Worm (Caenorhabditis elegans) whole organism, late embryonic: Measurements from ENCODE around the gene F59A6.2.

ENCODE experiments used
- C08G9.2 ChIP-seq: sonication (generic microtip); optimal IDR thresholded peaks from 2 replicates; lab custom pipeline; 2016; ENCODE audit warnings: mild to moderate bottlenecking, missing genetic modification characterization, moderate library complexity, missing compliant biosample characterization
- K02D7.2 ChIP-seq: sonication (generic microtip); optimal IDR thresholded peaks from 2 replicates; lab custom pipeline; 2017; ENCODE audit warnings: mild to moderate bottlenecking, missing genetic modification characterization, missing compliant biosample characterization
- K09A11.1 ChIP-seq: sonication (generic microtip); optimal IDR thresholded peaks from 2 replicates; lab custom pipeline; 2017; ENCODE audit warnings: antibody characterized with exemption, mild to moderate bottlenecking, missing genetic modification characterization, missing compliant biosample characterization; ENCODE audit not compliant: insufficient read depth
- T23F11.4 ChIP-seq: fragments of 200-800 bp; sonication (Bioruptor generic); optimal IDR thresholded peaks from 2 replicates; lab custom pipeline; 2018; ENCODE audit warnings: mild to moderate bottlenecking, missing genetic modification characterization, missing compliant biosample characterization
- ahr-1 ChIP-seq: sonication (generic microtip); optimal IDR thresholded peaks from 2 replicates; lab custom pipeline; 2016; ENCODE audit warnings: missing genetic modification characterization, missing compliant biosample characterization
- ceh-14 ChIP-seq: sonication (generic microtip); optimal IDR thresholded peaks from 2 replicates; lab custom pipeline; 2016; ENCODE audit warnings: missing genotype, missing genetic modification characterization, missing compliant biosample characterization
- ceh-18 ChIP-seq: sonication (generic microtip); optimal IDR thresholded peaks from 2 replicates; lab custom pipeline; 2016; ENCODE audit warnings: missing genetic modification characterization, missing compliant biosample characterization
- ceh-2 ChIP-seq: sonication (generic microtip); optimal IDR thresholded peaks from 2 replicates; lab custom pipeline; 2016; ENCODE audit warnings: missing genotype, missing genetic modification characterization, missing compliant biosample characterization
- ceh-24 ChIP-seq: sonication (generic microtip); optimal IDR thresholded peaks from 2 replicates; lab custom pipeline; 2016; ENCODE audit warnings: mild to moderate bottlenecking, missing genetic modification characterization, missing compliant biosample characterization
- ceh-30 ChIP-seq: fragments of 150-350 bp; optimal IDR thresholded peaks from 2 replicates; lab custom pipeline; 2014; ENCODE audit warnings: missing biosample characterization, missing genetic modification characterization
- ceh-31 ChIP-seq: sonication (generic microtip); optimal IDR thresholded peaks from 2 replicates; lab custom pipeline; 2016; ENCODE audit warnings: missing genetic modification characterization, missing compliant biosample characterization
- ceh-34 ChIP-seq: sonication (generic microtip); optimal IDR thresholded peaks from 2 replicates; lab custom pipeline; 2016; ENCODE audit warnings: mild to moderate bottlenecking, missing genetic modification characterization, missing compliant biosample characterization
- ceh-45 ChIP-seq: fragments of 200-800 bp; sonication (Bioruptor generic); IDR thresholded peaks from 2 replicates; pipeline ENCODE4 v1.3.6; 2022; ENCODE audit warnings: missing genetic modification reagents, missing genetic modification characterization, missing compliant biosample characterization
- ceh-48 ChIP-seq: sonication (generic microtip); optimal IDR thresholded peaks from 2 replicates; lab custom pipeline; 2016; ENCODE audit warnings: missing genetic modification characterization, inconsistent platforms, missing compliant biosample characterization
- ceh-6 ChIP-seq: fragments of 200-800 bp; sonication (Bioruptor generic); optimal IDR thresholded peaks from 2 replicates; lab custom pipeline; 2018; ENCODE audit warnings: mild to moderate bottlenecking, missing genetic modification characterization, missing compliant biosample characterization
- ceh-9 ChIP-seq: sonication (generic microtip); optimal IDR thresholded peaks from 2 replicates; lab custom pipeline; 2016; ENCODE audit warnings: mild to moderate bottlenecking, missing genetic modification characterization, inconsistent platforms, missing compliant biosample characterization
- elt-2 ChIP-seq: sonication (generic microtip); optimal IDR thresholded peaks from 2 replicates; lab custom pipeline; 2016; ENCODE audit warnings: missing genetic modification reagents, missing genetic modification characterization, missing compliant biosample characterization
- elt-4 ChIP-seq: sonication (generic microtip); optimal IDR thresholded peaks from 2 replicates; lab custom pipeline; 2016; ENCODE audit warnings: missing genetic modification characterization, missing compliant biosample characterization
- ets-4 ChIP-seq: sonication (generic microtip); optimal IDR thresholded peaks from 2 replicates; lab custom pipeline; 2016; ENCODE audit warnings: missing genetic modification characterization, missing compliant biosample characterization
- eyg-1 ChIP-seq: sonication (generic microtip); optimal IDR thresholded peaks from 2 replicates; lab custom pipeline; 2016; ENCODE audit warnings: missing genotype, missing genetic modification characterization, missing compliant biosample characterization
- hlh-15 ChIP-seq: sonication (generic microtip); optimal IDR thresholded peaks from 2 replicates; lab custom pipeline; 2016; ENCODE audit warnings: missing genetic modification characterization, missing compliant biosample characterization
- hlh-6 ChIP-seq: sonication (generic microtip); optimal IDR thresholded peaks from 2 replicates; lab custom pipeline; 2016; ENCODE audit warnings: missing genotype, missing genetic modification characterization, missing compliant biosample characterization
- mec-3 ChIP-seq: sonication (generic microtip); optimal IDR thresholded peaks from 2 replicates; lab custom pipeline; 2016; ENCODE audit warnings: borderline replicate concordance, missing genetic modification characterization, missing compliant biosample characterization
- nfya-1 ChIP-seq: sonication (generic microtip); optimal IDR thresholded peaks from 2 replicates; lab custom pipeline; 2017; ENCODE audit warnings: missing genetic modification characterization, mild to moderate bottlenecking, missing compliant biosample characterization, antibody characterized with exemption, moderate library complexity
- nhr-11 ChIP-seq: fragments of 150-350 bp; optimal IDR thresholded peaks from 2 replicates; lab custom pipeline; 2014; ENCODE audit warnings: missing biosample characterization, missing genetic modification characterization
- npax-4 ChIP-seq: sonication (generic microtip); optimal IDR thresholded peaks from 2 replicates; lab custom pipeline; 2016; ENCODE audit warnings: missing genetic modification characterization, missing compliant biosample characterization
- pag-3 ChIP-seq: sonication (generic microtip); optimal IDR thresholded peaks from 2 replicates; lab custom pipeline; 2016; ENCODE audit warnings: missing compliant biosample characterization, missing genetic modification characterization, borderline replicate concordance
- pat-9 ChIP-seq: fragments of 200-800 bp; sonication (Bioruptor generic); optimal IDR thresholded peaks from 2 replicates; lab custom pipeline; 2018; ENCODE audit warnings: mild to moderate bottlenecking, missing genetic modification characterization, moderate library complexity, missing compliant biosample characterization
- pha-2 ChIP-seq: sonication (generic microtip); optimal IDR thresholded peaks from 2 replicates; lab custom pipeline; 2017; ENCODE audit warnings: mild to moderate bottlenecking, missing genetic modification characterization, missing compliant biosample characterization
- pha-4 ChIP-seq: fragments of 150-350 bp; optimal IDR thresholded peaks from 2 replicates; lab custom pipeline; 2018; ENCODE audit warnings: missing biosample characterization, missing genetic modification reagents, missing genetic modification characterization
- pros-1 ChIP-seq: fragments of 150-350 bp; optimal IDR thresholded peaks from 2 replicates; lab custom pipeline; 2014; ENCODE audit warnings: missing biosample characterization, missing genetic modification reagents, missing genetic modification characterization
- rnt-1 ChIP-seq: sonication (generic microtip); optimal IDR thresholded peaks from 2 replicates; lab custom pipeline; 2016; ENCODE audit warnings: missing genetic modification characterization, missing compliant biosample characterization
- sdc-2 ChIP-seq: sonication (generic microtip); optimal IDR thresholded peaks from 2 replicates; lab custom pipeline; 2016; ENCODE audit warnings: missing genotype, missing genetic modification characterization, missing compliant biosample characterization
- sox-4 ChIP-seq: sonication (generic microtip); optimal IDR thresholded peaks from 2 replicates; lab custom pipeline; 2017; ENCODE audit warnings: mild to moderate bottlenecking, missing genetic modification characterization, inconsistent platforms, missing compliant biosample characterization
- tbx-2 ChIP-seq: sonication (generic microtip); optimal IDR thresholded peaks from 2 replicates; lab custom pipeline; 2016; ENCODE audit warnings: missing genetic modification characterization, missing compliant biosample characterization
- tbx-7 ChIP-seq: sonication (generic microtip); optimal IDR thresholded peaks from 2 replicates; lab custom pipeline; 2016; ENCODE audit warnings: missing genotype, missing genetic modification characterization, missing compliant biosample characterization
- ttx-3 ChIP-seq: sonication (generic microtip); optimal IDR thresholded peaks from 2 replicates; lab custom pipeline; 2016; ENCODE audit warnings: missing genetic modification reagents, missing genetic modification characterization, missing compliant biosample characterization
- unc-3 ChIP-seq, 2 experiments: fragments of 200-800 bp in 1 of 2; sonication (Bioruptor generic) in 1 of 2; sonication (generic microtip) in 1 of 2; conservative IDR thresholded peaks in 1 of 2; optimal IDR thresholded peaks in 1 of 2; 2 replicates each; pipeline versions ENCODE4 v1.3.6 to Lab custom; 2016 to 2022; ENCODE audit warnings: missing compliant biosample characterization in 2 of 2, missing genetic modification characterization in 2 of 2, missing genetic modification reagents in 1 of 2
- unc-42 ChIP-seq: sonication (generic microtip); optimal IDR thresholded peaks from 2 replicates; lab custom pipeline; 2016; ENCODE audit warnings: missing genotype, missing genetic modification characterization, missing compliant biosample characterization
- unc-55 ChIP-seq: sonication (generic microtip); optimal IDR thresholded peaks from 2 replicates; lab custom pipeline; 2017; ENCODE audit warnings: missing biosample characterization, missing genetic modification reagents, missing genetic modification characterization
- zip-5 ChIP-seq: sonication (generic microtip); optimal IDR thresholded peaks from 2 replicates; lab custom pipeline; 2016; ENCODE audit warnings: missing genetic modification characterization, missing compliant biosample characterization

The F59A6.2 gene

DNA sequence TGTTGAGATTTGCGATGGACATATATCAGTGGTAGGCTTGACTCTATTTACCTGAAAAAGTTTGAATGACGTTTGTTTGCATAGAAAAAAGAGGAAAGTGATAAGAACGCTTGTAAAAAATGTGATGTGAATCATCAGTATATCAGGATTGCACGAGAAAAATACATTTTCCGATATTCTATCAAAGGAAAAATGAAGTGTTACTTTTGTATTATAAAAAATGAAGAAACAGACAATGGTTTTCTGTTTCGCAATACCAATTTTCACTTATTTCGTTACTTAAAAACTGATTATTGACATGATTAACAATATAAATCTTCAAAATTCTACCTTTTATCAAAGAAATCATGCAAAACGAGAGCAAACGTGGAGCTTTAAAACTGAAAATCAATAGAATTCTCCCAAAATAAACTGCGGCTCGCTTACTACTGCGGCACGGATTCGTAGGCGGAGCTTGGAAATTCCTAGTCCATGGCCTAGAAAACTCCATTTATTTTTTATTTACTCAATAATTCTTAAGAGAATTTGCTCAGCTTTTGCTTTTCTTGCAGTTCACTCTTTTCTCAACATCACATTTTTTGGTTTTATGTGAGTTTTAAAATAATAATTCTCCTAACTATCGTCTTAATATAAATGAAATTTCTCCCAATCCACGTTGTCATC is 20.8 kb upstream of the F59A6.2 start, which contains the start of the genes eif-1 and vps-24:
TSS of gene eif-1 (minus strand) at position 51 of the 663 bp plus-strand sequence.
TSS of gene vps-24 (plus strand) at position 469 of the 663 bp plus-strand sequence.
- TF ChIP-seq elt-2 (no peak), ceh-48 (tag; lab: Kevin White, UChicago) (peak; percentile 66), ets-4 (tag; lab: Kevin White, UChicago) (peak; percentile 27), npax-4 (tag; lab: Kevin White, UChicago) (no peak), K02D7.2 (no peak), ceh-30 (tag; lab: Kevin White, UChicago) (no peak), ttx-3 (no peak), nhr-11 (tag; lab: Kevin White, UChicago) (no peak), ceh-2 (tag; lab: Kevin White, UChicago) (peak; percentile 5), hlh-15 (tag; lab: Kevin White, UChicago) (no peak), hlh-6 (no peak), sox-4 (tag; lab: Kevin White, UChicago) (no peak), T23F11.4 (GFP tag; lab: Kevin White, UChicago) (no peak), mec-3 (tag; lab: Kevin White, UChicago) (no peak), ceh-6 (GFP tag; lab: Kevin White, UChicago) (no peak), pha-4 (tag; lab: Kevin White, UChicago) (no peak), tbx-7 (tag; lab: Kevin White, UChicago) (peak; percentile 2), pha-2 (no peak), unc-3 (GFP tag; conservative IDR thresholded peaks at IDR 0.05; lab: Robert Waterston, UW) (no peak), unc-3 (tag; optimal IDR thresholded peaks at IDR 0.05; lab: Kevin White, UChicago) (no peak), ceh-31 (tag; lab: Kevin White, UChicago) (peak; percentile 70), pag-3 (tag; lab: Kevin White, UChicago) (no peak), ahr-1 (no peak), unc-42 (tag; lab: Kevin White, UChicago) (peak; percentile 47), eyg-1 (tag; lab: Kevin White, UChicago) (no peak), K09A11.1 (no peak), elt-4 (tag; lab: Kevin White, UChicago) (no peak), nfya-1 (tag; lab: Kevin White, UChicago) (peak; percentile 2), ceh-34 (tag; lab: Kevin White, UChicago) (peak; percentile 1), zip-5 (peak; percentile 32), ceh-14 (tag; lab: Kevin White, UChicago) (peak; percentile 16), tbx-2 (peak; percentile 62), ceh-18 (tag; lab: Kevin White, UChicago) (no peak), sdc-2 (tag; lab: Kevin White, UChicago) (no peak), rnt-1 (tag; lab: Kevin White, UChicago) (no peak), C08G9.2 (tag; lab: Kevin White, UChicago) (peak; percentile 47), pat-9 (tag; lab: Kevin White, UChicago) (no peak), ceh-24 (tag; lab: Kevin White, UChicago) (no peak), ceh-9 (tag; lab: Kevin White, UChicago) (no peak), ceh-45 (no peak)

ce11 chrII:4994939-4995338 is 19.6 kb upstream of the F59A6.2 start, which contains the start of gene rnh-1.0:
Gene rnh-1.0 (plus strand): TSS chrII:4995327.
- TF ChIP-seq unc-55 (GFP tag; lab: Kevin White, UChicago) (peak; percentile 31), pros-1 (tag; lab: Kevin White, UChicago) (no peak)
- TF ChIP-seq, all 69 proteins: peak for 1
